Fruit fly (Drosophila melanogaster): ENCODE measurements around the gene Ranbp21.
A peak's percentile ranks its signal among the peaks of the same experiment; 100 is the strongest.

The Ranbp21 gene

DNA sequence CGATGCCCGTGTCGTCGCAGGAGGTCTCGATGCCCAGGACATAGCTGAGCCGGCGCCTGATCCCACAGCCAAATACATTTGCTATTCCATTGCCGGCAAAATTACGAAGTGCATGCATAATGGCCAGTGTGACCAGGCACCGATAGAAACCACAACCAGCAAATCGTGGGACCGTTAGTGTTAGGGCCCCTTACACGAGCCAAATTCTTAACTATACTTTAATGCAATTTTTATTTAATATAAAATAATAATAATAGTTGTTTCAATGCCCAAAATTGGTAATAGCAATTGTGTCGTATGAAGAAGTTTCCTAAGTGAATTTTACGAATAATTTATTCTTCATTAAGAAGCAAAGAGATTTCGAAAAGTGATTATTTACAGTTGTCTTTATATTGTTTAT, 49.5 kb upstream of the Ranbp21 start, which contains the start of gene Tcs4 (continued):
- no peak for TF ChIP-seq Mad (GFP tag; optimal IDR thresholded peaks at IDR 0.05)
- peak; percentile 21 for TF ChIP-seq HmgZ (tag; optimal IDR thresholded peaks at IDR 0.05)
- TF ChIP-seq CG15514 (GFP tag; optimal IDR thresholded peaks at IDR 0.05) = peak; percentile 16
- TF ChIP-seq croc (GFP tag; conservative IDR thresholded peaks at IDR 0.05) = no peak
- TF ChIP-seq CG17829 (tag; optimal IDR thresholded peaks at IDR 0.05) = peak; percentile 57
- no peak for TF ChIP-seq Hmr (GFP tag; optimal IDR thresholded peaks at IDR 0.05)
- no peak for TF ChIP-seq CG10543 (GFP tag; optimal IDR thresholded peaks at IDR 0.05)
- TF ChIP-seq CG5245 (GFP tag; optimal IDR thresholded peaks at IDR 0.05) = no peak
- TF ChIP-seq Xrp1 (GFP tag; IDR thresholded peaks at IDR 0.05) = peak; percentile 43; the same call in 1 of the 2 replicates
- TF ChIP-seq YL-1 (GFP tag; optimal IDR thresholded peaks at IDR 0.05) = peak; percentile 48
- TF ChIP-seq lab (GFP tag; optimal IDR thresholded peaks at IDR 0.05) = no peak
- TF ChIP-seq CG31388 (GFP tag; optimal IDR thresholded peaks at IDR 0.05) = no peak
- TF ChIP-seq zf30C (GFP tag; optimal IDR thresholded peaks at IDR 0.05) = no peak
- TF ChIP-seq grn (GFP tag; optimal IDR thresholded peaks at IDR 0.05) = no peak
- no peak for TF ChIP-seq HHEX (GFP tag; optimal IDR thresholded peaks at IDR 0.05)
- TF ChIP-seq tap (tag; optimal IDR thresholded peaks at IDR 0.05) = no peak
- no peak for TF ChIP-seq CG16863 (GFP tag; optimal IDR thresholded peaks at IDR 0.05)
- TF ChIP-seq CG8924 (tag; optimal IDR thresholded peaks at IDR 0.05) = peak; percentile 20
- TF ChIP-seq CG11560 (tag; IDR thresholded peaks at IDR 0.05) = no peak
- TF ChIP-seq CG11093 (GFP tag; IDR thresholded peaks at IDR 0.05) = no peak
- TF ChIP-seq D19A (tag; optimal IDR thresholded peaks at IDR 0.05) = no peak
- TF ChIP-seq CG4617 (GFP tag; optimal IDR thresholded peaks at IDR 0.05; ENCODE audit: borderline replicate concordance) = peak; percentile 20
- 0 out of 3 replicates have a peak, but pooled peaks have one; percentile 4 for TF ChIP-seq ken (GFP tag; IDR thresholded peaks at IDR 0.05)
- no peak for TF ChIP-seq cwo (GFP tag; optimal IDR thresholded peaks at IDR 0.05)
- TF ChIP-seq chinmo (GFP tag; IDR thresholded peaks at IDR 0.05; ENCODE audit: partially characterized antibody) = peak; percentile 71; the same call in 2 of the 4 replicates
- peak; percentile 59; the same call in 2 of the 4 replicates for TF ChIP-seq Dll (GFP tag; IDR thresholded peaks at IDR 0.05; ENCODE audit: partially characterized antibody)
- TF ChIP-seq bbx (GFP tag; IDR thresholded peaks at IDR 0.05; ENCODE audit: partially characterized antibody) = peak; percentile 60; the same call in 1 of the 2 replicates
- no peak for TF ChIP-seq jigr1 (GFP tag; IDR thresholded peaks at IDR 0.05)
- TF ChIP-seq Aef1 (GFP tag; IDR thresholded peaks at IDR 0.05) = no peak
- TF ChIP-seq ranshi (GFP tag; IDR thresholded peaks at IDR 0.05) = 0 out of 2 replicates have a peak, but pooled peaks have one; percentile 12
- TF ChIP-seq CG9797 (GFP tag; optimal IDR thresholded peaks at IDR 0.05) = peak; percentile 70
- no peak for TF ChIP-seq Dip2 (GFP tag; IDR thresholded peaks at IDR 0.05)
- TF ChIP-seq CG9817 (tag; optimal IDR thresholded peaks at IDR 0.05) = no peak
- no peak for TF ChIP-seq sima (GFP tag; optimal IDR thresholded peaks at IDR 0.05)
- TF ChIP-seq trem (tag; optimal IDR thresholded peaks at IDR 0.05) = peak; percentile 43
- peak; percentile 28 for TF ChIP-seq Meics (GFP tag; optimal IDR thresholded peaks at IDR 0.05)
- peak; percentile 5 for TF ChIP-seq Fer1 (GFP tag; optimal IDR thresholded peaks at IDR 0.05)
- TF ChIP-seq CG3163 (GFP tag; optimal IDR thresholded peaks at IDR 0.05) = no peak

DNA sequence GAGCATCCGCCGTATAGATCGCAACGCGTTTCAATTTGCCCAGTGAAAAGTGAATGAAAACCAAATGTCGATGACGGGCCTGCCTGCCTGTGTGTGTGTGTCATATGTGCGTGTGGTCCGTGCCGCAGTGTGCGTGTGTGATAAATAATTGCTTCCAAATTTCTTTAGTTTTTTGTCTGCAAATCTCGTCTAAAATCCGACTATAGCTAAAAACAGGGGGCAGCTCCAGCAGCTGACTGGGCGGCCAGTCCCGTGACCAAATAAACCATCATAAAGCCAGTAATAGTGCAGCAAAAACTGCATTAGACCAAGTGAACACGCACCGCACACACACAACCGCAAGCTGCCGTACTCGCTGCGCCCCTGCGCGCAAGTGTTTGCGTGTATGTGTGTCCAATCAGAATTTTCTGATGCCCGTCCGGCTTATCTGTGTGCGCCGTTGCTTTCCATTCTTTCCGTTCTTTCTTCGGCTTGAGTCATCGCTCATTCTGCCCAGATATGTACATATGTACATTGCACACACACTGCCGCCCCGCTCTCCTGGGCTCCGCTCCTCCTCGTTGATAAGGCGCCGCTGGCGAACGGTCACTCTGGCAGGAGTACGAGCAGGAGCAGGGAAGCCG, 45.3 kb upstream of the Ranbp21 start:
- TF ChIP-seq Scr (GFP tag; IDR thresholded peaks at IDR 0.05; ENCODE audit: partially characterized antibody) = 0 out of 2 replicates have a peak, but pooled peaks have one; percentile 2
- TF ChIP-seq CG10209 (GFP tag; optimal IDR thresholded peaks at IDR 0.05) = peak; percentile 3
- TF ChIP-seq CG9437 (GFP tag; optimal IDR thresholded peaks at IDR 0.05) = no peak
- peak; percentile 56; the same call in 1 of the 3 replicates for TF ChIP-seq ci (GFP tag; IDR thresholded peaks at IDR 0.05)
- peak; percentile 61 for TF ChIP-seq Med (GFP tag)
- TF ChIP-seq insv (GFP tag; optimal IDR thresholded peaks at IDR 0.05) = peak; percentile 65 to 93
- no peak for TF ChIP-seq Chrac-16 (GFP tag; optimal IDR thresholded peaks at IDR 0.05)
- no peak for TF ChIP-seq Deaf1 (tag; optimal IDR thresholded peaks at IDR 0.05)
- TF ChIP-seq mam (GFP tag; optimal IDR thresholded peaks at IDR 0.05) = no peak
- TF ChIP-seq Hr78 (GFP tag; optimal IDR thresholded peaks at IDR 0.05) = no peak
- peak; percentile 17 for TF ChIP-seq CG33557 (GFP tag; optimal IDR thresholded peaks at IDR 0.05)
- no peak for TF ChIP-seq Ets65A (GFP tag)
- TF ChIP-seq CG10543 (GFP tag; optimal IDR thresholded peaks at IDR 0.05) = peak; percentile 42
- no peak for TF ChIP-seq CG42726 (GFP tag; IDR thresholded peaks at IDR 0.05; ENCODE audit: partially characterized antibody)

All from whole organism, embryonic.